Worm (Caenorhabditis elegans): ENCODE measurements around the gene tofu-2.

The tofu-2 gene

ce11 chrV:7068861-7069260 lies 17.8 kb upstream of the tofu-2 start:
- no peak for TF ChIP-seq skn-1 (tag; optimal IDR thresholded peaks at IDR 0.05)
- TF ChIP-seq ceh-16 (tag; optimal IDR thresholded peaks at IDR 0.05), result no peak
- TF ChIP-seq elt-2 (tag; optimal IDR thresholded peaks at IDR 0.05), result no peak
- no peak for TF ChIP-seq unc-39 (tag; optimal IDR thresholded peaks at IDR 0.05)
- no peak for TF ChIP-seq nhr-77 (tag; optimal IDR thresholded peaks at IDR 0.05)
- TF ChIP-seq nhr-67 (tag; optimal IDR thresholded peaks at IDR 0.05), result no peak
- no peak for TF ChIP-seq sea-2 (GFP tag; optimal IDR thresholded peaks at IDR 0.05)
- no peak for TF ChIP-seq fkh-10 (GFP tag; optimal IDR thresholded peaks at IDR 0.05)
- TF ChIP-seq elt-1 (tag; optimal IDR thresholded peaks at IDR 0.05), result no peak
- TF ChIP-seq nhr-12 (tag; optimal IDR thresholded peaks at IDR 0.05), result no peak
- TF ChIP-seq lsy-12 (tag; optimal IDR thresholded peaks at IDR 0.05), result no peak
- no peak for TF ChIP-seq fos-1 (tag; optimal IDR thresholded peaks at IDR 0.05)
- no peak for TF ChIP-seq fkh-2 (tag; optimal IDR thresholded peaks at IDR 0.05)

ce11 chrV:7065226-7065625 lies 14.2 kb upstream of the tofu-2 start, which contains the start of gene Y57E12AR.1:
Gene Y57E12AR.1 (minus strand): TSS chrV:7065326.
- TF ChIP-seq nhr-76 (tag; optimal IDR thresholded peaks at IDR 0.05) (no peak), aly-2 (tag; optimal IDR thresholded peaks at IDR 0.05) (no peak), hmg-11 (tag; optimal IDR thresholded peaks at IDR 0.05) (no peak), ztf-4 (tag; optimal IDR thresholded peaks at IDR 0.05) (no peak), ceh-82 (tag; optimal IDR thresholded peaks at IDR 0.05) (no peak), egl-5 (tag; optimal IDR thresholded peaks at IDR 0.05) (no peak), elt-3 (tag; optimal IDR thresholded peaks at IDR 0.05) (no peak), nhr-67 (tag; optimal IDR thresholded peaks at IDR 0.05) (no peak), ceh-16 (tag; optimal IDR thresholded peaks at IDR 0.05) (no peak), nhr-237 (tag; optimal IDR thresholded peaks at IDR 0.05) (no peak), egl-27 (tag; optimal IDR thresholded peaks at IDR 0.05) (no peak), elt-1 (tag; optimal IDR thresholded peaks at IDR 0.05) (no peak), unc-62 (GFP tag; optimal IDR thresholded peaks at IDR 0.05) (no peak), nhr-43 (tag; optimal IDR thresholded peaks at IDR 0.05; ENCODE audit: poor library complexity, severe bottlenecking) (no peak), pha-4 (tag; optimal IDR thresholded peaks at IDR 0.05) (no peak), fkh-2 (tag; optimal IDR thresholded peaks at IDR 0.05) (no peak)

ce11 chrV:7062790-7063189 lies 11.7 kb upstream of the tofu-2 start, which contains the start of gene tmem-258:
Gene tmem-258 (plus strand): TSS chrV:7063174.
- TF ChIP-seq snpc-4 (tag; optimal IDR thresholded peaks at IDR 0.05), result peak; percentile 50

ce11 chrV:7060396-7060795 lies 9.3 kb upstream of the tofu-2 start, which contains the start of the genes Y57E12AL.6 and Y57E12AL.1:
Gene Y57E12AL.6 (minus strand): TSS chrV:7060470.
Gene Y57E12AL.1 (plus strand): TSS chrV:7060530.
- TF ChIP-seq nhr-77 (tag; optimal IDR thresholded peaks at IDR 0.05), result peak; percentile 11
- peak; percentile 81 for TF ChIP-seq pha-4 (tag; optimal IDR thresholded peaks at IDR 0.05)
- peak; percentile 33 for TF ChIP-seq pqm-1 (tag; optimal IDR thresholded peaks at IDR 0.05)
- TF ChIP-seq elt-2 (tag; optimal IDR thresholded peaks at IDR 0.05), result peak; percentile 48
- peak; percentile 69 for TF ChIP-seq jun-1 (tag; optimal IDR thresholded peaks at IDR 0.05)
- TF ChIP-seq elt-1 (tag; optimal IDR thresholded peaks at IDR 0.05), result no peak
- TF ChIP-seq unc-39 (tag; optimal IDR thresholded peaks at IDR 0.05), result no peak
- peak; percentile 70 for TF ChIP-seq lin-15B (tag; optimal IDR thresholded peaks at IDR 0.05)
- no peak for TF ChIP-seq nhr-237 (tag; optimal IDR thresholded peaks at IDR 0.05)
- peak; percentile 52 for TF ChIP-seq lsy-12 (tag; optimal IDR thresholded peaks at IDR 0.05)
- TF ChIP-seq nfya-1 (tag; optimal IDR thresholded peaks at IDR 0.05; ENCODE audit: insufficient read depth), result peak; percentile 78
- TF ChIP-seq ceh-82 (tag; optimal IDR thresholded peaks at IDR 0.05), result no peak
- TF ChIP-seq skn-1 (tag; optimal IDR thresholded peaks at IDR 0.05), result peak; percentile 95
- TF ChIP-seq nhr-11 (tag; optimal IDR thresholded peaks at IDR 0.05), result no peak
- peak; percentile 92 for TF ChIP-seq nhr-23 (tag; optimal IDR thresholded peaks at IDR 0.05)
- TF ChIP-seq ama-1 (optimal IDR thresholded peaks at IDR 0.05), result peak; percentile 31
- no peak for TF ChIP-seq fkh-2 (tag; optimal IDR thresholded peaks at IDR 0.05)
- TF ChIP-seq lin-39 (tag; optimal IDR thresholded peaks at IDR 0.05), result peak; percentile 58
- TF ChIP-seq ztf-4 (tag; optimal IDR thresholded peaks at IDR 0.05), result peak; percentile 26
- peak; percentile 35 for TF ChIP-seq R02D3.7 (tag; optimal IDR thresholded peaks at IDR 0.05)
- TF ChIP-seq snpc-4 (tag; optimal IDR thresholded peaks at IDR 0.05), result peak; percentile 93
- no peak for TF ChIP-seq nhr-67 (tag; optimal IDR thresholded peaks at IDR 0.05)
- TF ChIP-seq ztf-11 (tag; optimal IDR thresholded peaks at IDR 0.05), result no peak
- TF ChIP-seq ceh-9 (tag; optimal IDR thresholded peaks at IDR 0.05), result no peak
- peak; percentile 78 for TF ChIP-seq egl-5 (tag; optimal IDR thresholded peaks at IDR 0.05)
- TF ChIP-seq nhr-25 (tag; optimal IDR thresholded peaks at IDR 0.05), result peak; percentile 90
- TF ChIP-seq nhr-43 (tag; optimal IDR thresholded peaks at IDR 0.05; ENCODE audit: poor library complexity, severe bottlenecking), result peak; percentile 88
- TF ChIP-seq tbx-2 (tag; optimal IDR thresholded peaks at IDR 0.05), result peak; percentile 50
- peak; percentile 86 for TF ChIP-seq ceh-28 (tag; optimal IDR thresholded peaks at IDR 0.05)
- peak; percentile 57 for TF ChIP-seq hmg-11 (tag; optimal IDR thresholded peaks at IDR 0.05)
- TF ChIP-seq nhr-76 (tag; optimal IDR thresholded peaks at IDR 0.05), result no peak
